Fruit fly (Drosophila melanogaster) whole organism, embryonic: ENCODE measurements around the gene CG14691.

Experiments used
- Adf1 ChIP-seq: fragments of 200-800 bp; sonication (Bioruptor generic); IDR thresholded peaks from 2 replicates; pipeline ENCODE4 v1.3.6; 2022; ENCODE audit warnings: missing biosample characterization, missing genetic modification characterization
- B-H1 ChIP-seq: fragments of 200-800 bp; sonication (Bioruptor generic); IDR thresholded peaks from 3 replicates; pipeline ENCODE4 v1.3.6; 2022; ENCODE audit warnings: missing biosample characterization, missing genetic modification characterization
- Blimp-1 ChIP-seq: fragments of 200-800 bp; sonication (Bioruptor generic); optimal IDR thresholded peaks from 3 replicates; lab custom pipeline; 2018; ENCODE audit warnings: missing biosample characterization, missing genetic modification characterization, mild to moderate bottlenecking, moderate library complexity, missing genetic modification reagents
- CG10366 ChIP-seq: fragments of 200-800 bp; sonication (Bioruptor generic); IDR thresholded peaks from 2 replicates; pipeline ENCODE4 v1.3.6; 2022; ENCODE audit warnings: missing biosample characterization, missing genetic modification characterization
- CG10462 ChIP-seq: fragments of 200-800 bp; sonication (Bioruptor generic); optimal IDR thresholded peaks from 2 replicates; lab custom pipeline; 2016; ENCODE audit warnings: missing biosample characterization, missing genetic modification characterization
- CG11398 ChIP-seq: fragments of 200-800 bp; sonication (Bioruptor generic); optimal IDR thresholded peaks from 2 replicates; lab custom pipeline; 2016; ENCODE audit warnings: missing biosample characterization, missing genetic modification characterization
- CG11504 ChIP-seq: fragments of 200-800 bp; sonication (Bioruptor generic); optimal IDR thresholded peaks from 3 replicates; lab custom pipeline; 2019; ENCODE audit warnings: missing biosample characterization, mild to moderate bottlenecking, missing genetic modification characterization, moderate library complexity
- CG13287 ChIP-seq: fragments of 200-800 bp; sonication (Bioruptor generic); IDR thresholded peaks from 2 replicates; pipeline ENCODE4 v1.3.6; 2022; ENCODE audit warnings: missing biosample characterization, missing genetic modification characterization; ENCODE audit not compliant: partially characterized antibody
- CG13894 ChIP-seq: fragments of 200-800 bp; sonication (Bioruptor generic); optimal IDR thresholded peaks from 3 replicates; lab custom pipeline; 2018; ENCODE audit warnings: missing biosample characterization, mild to moderate bottlenecking, missing genetic modification characterization, moderate library complexity
- CG15601 ChIP-seq: fragments of 200-800 bp; sonication (Bioruptor generic); optimal IDR thresholded peaks from 3 replicates; lab custom pipeline; 2019; ENCODE audit warnings: missing biosample characterization, mild to moderate bottlenecking, missing genetic modification characterization, moderate library complexity
- CG17186 ChIP-seq: fragments of 200-800 bp; sonication (Bioruptor generic); optimal IDR thresholded peaks from 3 replicates; lab custom pipeline; 2017; ENCODE audit warnings: missing biosample characterization, missing genetic modification reagents, missing genetic modification characterization
- CG2202 ChIP-seq: fragments of 200-800 bp; sonication (Bioruptor generic); optimal IDR thresholded peaks from 2 replicates; lab custom pipeline; 2018; ENCODE audit warnings: missing biosample characterization, mild to moderate bottlenecking, missing genetic modification characterization
- CG2712 ChIP-seq: fragments of 200-800 bp; optimal IDR thresholded peaks from 3 replicates; lab custom pipeline; 2019; ENCODE audit warnings: missing biosample characterization, mild to moderate bottlenecking, missing genetic modification characterization, moderate library complexity
- CG4707 ChIP-seq: fragments of 200-800 bp; sonication (Bioruptor generic); optimal IDR thresholded peaks from 2 replicates; lab custom pipeline; 2018; ENCODE audit warnings: missing biosample characterization, mild to moderate bottlenecking, missing genetic modification characterization, moderate library complexity
- CG7372 ChIP-seq: fragments of 200-800 bp; sonication (Bioruptor generic); IDR thresholded peaks from 2 replicates; pipeline ENCODE4 v1.3.6; 2022; ENCODE audit warnings: missing biosample characterization, missing genetic modification characterization
- CG7928 ChIP-seq: fragments of 200-800 bp; sonication (Bioruptor generic); optimal IDR thresholded peaks from 2 replicates; lab custom pipeline; 2017; ENCODE audit warnings: missing biosample characterization, mild to moderate bottlenecking, missing genetic modification characterization
- D19A ChIP-seq: fragments of 200-800 bp; optimal IDR thresholded peaks from 3 replicates; lab custom pipeline; 2019; ENCODE audit warnings: missing biosample characterization, mild to moderate bottlenecking, missing genetic modification characterization, moderate library complexity
- Dfd ChIP-seq, 2 experiments: fragments of >200 bp; optimal IDR thresholded peaks; 2 replicates each; lab custom pipeline; 2017; ENCODE audit warnings: missing biosample characterization in 2 of 2, missing genetic modification characterization in 2 of 2
- Ets65A ChIP-seq: fragments of 200-800 bp; sonication (Bioruptor generic); peaks from one replicate; lab custom pipeline; 2016; ENCODE audit warnings: missing biosample characterization, missing genetic modification characterization
- Fer1 ChIP-seq: fragments of 200-800 bp; sonication (Bioruptor generic); optimal IDR thresholded peaks from 2 replicates; lab custom pipeline; 2017; ENCODE audit warnings: missing biosample characterization, mild to moderate bottlenecking, missing genetic modification characterization
- Fer2 ChIP-seq: fragments of 200-800 bp; sonication (Bioruptor generic); optimal IDR thresholded peaks from 2 replicates; lab custom pipeline; 2018; ENCODE audit warnings: missing biosample characterization, mild to moderate bottlenecking, missing genetic modification characterization, moderate library complexity
- Hr78 ChIP-seq, 2 experiments: fragments of 200-800 bp in 1 of 2; fragments of >200 bp in 1 of 2; sonication (Bioruptor generic) in 1 of 2; optimal IDR thresholded peaks; 2 replicates each; lab custom pipeline; 2017 to 2019; ENCODE audit warnings: missing biosample characterization in 2 of 2, missing genetic modification characterization in 2 of 2, mild to moderate bottlenecking in 1 of 2, moderate library complexity in 1 of 2
- Kr ChIP-seq: fragments of 200-800 bp; sonication (Bioruptor generic); optimal IDR thresholded peaks from 2 replicates; lab custom pipeline; 2017; ENCODE audit warnings: missing biosample characterization, mild to moderate bottlenecking, missing genetic modification characterization
- Lpt ChIP-seq: fragments of >200 bp; optimal IDR thresholded peaks from 2 replicates; lab custom pipeline; 2018; ENCODE audit warnings: missing biosample characterization, missing genetic modification characterization
- MTF-1 ChIP-seq: fragments of 200-800 bp; sonication (Bioruptor generic); optimal IDR thresholded peaks from 2 replicates; lab custom pipeline; 2018; ENCODE audit warnings: missing biosample characterization, mild to moderate bottlenecking, missing genetic modification characterization, borderline replicate concordance
- Mrtf ChIP-seq: fragments of 200-800 bp; sonication (Bioruptor generic); IDR thresholded peaks from 3 replicates; pipeline ENCODE4 v1.3.6; 2022; ENCODE audit warnings: missing biosample characterization, missing genetic modification characterization
- Nf-YB ChIP-seq: fragments of 200-800 bp; sonication (Bioruptor generic); optimal IDR thresholded peaks from 3 replicates; lab custom pipeline; 2019; ENCODE audit warnings: missing biosample characterization, mild to moderate bottlenecking, missing genetic modification characterization, moderate library complexity
- Oaz ChIP-seq: fragments of 200-800 bp; sonication (Bioruptor generic); IDR thresholded peaks from 2 replicates; pipeline ENCODE4 v1.3.6; 2022; ENCODE audit warnings: missing biosample characterization, missing genetic modification characterization
- Ptx1 ChIP-seq: fragments of 200-800 bp; sonication (Bioruptor generic); IDR thresholded peaks from 2 replicates; pipeline ENCODE4 v1.3.6; 2022; ENCODE audit warnings: missing biosample characterization, missing genetic modification characterization
- Spps ChIP-seq: fragments of 200-800 bp; sonication (Bioruptor generic); optimal IDR thresholded peaks from 2 replicates; lab custom pipeline; 2018; ENCODE audit warnings: missing biosample characterization, mild to moderate bottlenecking, missing genetic modification characterization
- Ssrp ChIP-seq: fragments of 200-800 bp; sonication (Bioruptor generic); optimal IDR thresholded peaks from 2 replicates; lab custom pipeline; 2018; ENCODE audit warnings: missing biosample characterization, mild to moderate bottlenecking, missing genetic modification characterization, moderate library complexity
- Stat92E ChIP-seq, 3 experiments: fragments of >200 bp in 2 of 3; fragments of 200-800 bp in 1 of 3; sonication (Bioruptor generic) in 1 of 3; optimal IDR thresholded peaks; 2 replicates each; lab custom pipeline; 2017 to 2019; ENCODE audit warnings: missing biosample characterization in 3 of 3, missing genetic modification characterization in 3 of 3, mild to moderate bottlenecking in 1 of 3, moderate library complexity in 1 of 3
- aop ChIP-seq: fragments of 200-800 bp; sonication (Bioruptor generic); IDR thresholded peaks from 2 replicates; pipeline ENCODE4 v1.3.6; 2022; ENCODE audit warnings: missing biosample characterization, missing genetic modification characterization
- ato ChIP-seq: fragments of 200-800 bp; sonication (Bioruptor generic); IDR thresholded peaks from 2 replicates; pipeline ENCODE4 v1.3.6; 2022; ENCODE audit warnings: missing biosample characterization, missing genetic modification characterization; ENCODE audit not compliant: partially characterized antibody
- bcd ChIP-seq: fragments of 200-800 bp; sonication (Bioruptor generic); optimal IDR thresholded peaks from 2 replicates; lab custom pipeline; 2017; ENCODE audit warnings: missing biosample characterization, mild to moderate bottlenecking, missing genetic modification characterization
- bigmax ChIP-seq: fragments of 200-800 bp; sonication (Bioruptor generic); optimal IDR thresholded peaks from 2 replicates; lab custom pipeline; 2018; ENCODE audit warnings: missing biosample characterization, mild to moderate bottlenecking, missing genetic modification characterization
- crol ChIP-seq: fragments of 200-800 bp; sonication (Bioruptor generic); IDR thresholded peaks from 2 replicates; pipeline ENCODE4 v1.3.6; 2022; ENCODE audit warnings: missing biosample characterization, missing genetic modification characterization
- disco-r ChIP-seq: fragments of 200-800 bp; sonication (Bioruptor generic); optimal IDR thresholded peaks from 2 replicates; lab custom pipeline; 2016; ENCODE audit warnings: missing biosample characterization, missing genetic modification characterization
- dm ChIP-seq: fragments of 200-800 bp; sonication (Bioruptor generic); optimal IDR thresholded peaks from 3 replicates; lab custom pipeline; 2016; ENCODE audit warnings: missing biosample characterization, missing genetic modification characterization
- fd102C ChIP-seq: fragments of 200-800 bp; sonication (Bioruptor generic); optimal IDR thresholded peaks from 2 replicates; lab custom pipeline; 2018; ENCODE audit warnings: missing biosample characterization, mild to moderate bottlenecking, missing genetic modification characterization, moderate library complexity
- ind ChIP-seq: fragments of 200-800 bp; sonication (Bioruptor generic); optimal IDR thresholded peaks from 3 replicates; lab custom pipeline; 2016; ENCODE audit warnings: missing biosample characterization, missing genetic modification characterization
- knrl ChIP-seq: fragments of 200-800 bp; sonication (Bioruptor generic); IDR thresholded peaks from 3 replicates; pipeline ENCODE4 v1.3.6; 2022; ENCODE audit warnings: missing biosample characterization, missing genetic modification characterization; ENCODE audit not compliant: partially characterized antibody
- p53 ChIP-seq: fragments of 200-800 bp; sonication (Bioruptor generic); optimal IDR thresholded peaks from 2 replicates; lab custom pipeline; 2016; ENCODE audit warnings: missing biosample characterization, missing genetic modification characterization
- run ChIP-seq: fragments of 200-800 bp; sonication (Bioruptor generic); optimal IDR thresholded peaks from 3 replicates; lab custom pipeline; 2018; ENCODE audit warnings: missing biosample characterization, mild to moderate bottlenecking, missing genetic modification characterization
- sens ChIP-seq: fragments of 200-800 bp; sonication (Bioruptor generic); peaks from one replicate; lab custom pipeline; 2016; ENCODE audit warnings: missing biosample characterization, missing genetic modification characterization
- sim ChIP-seq: fragments of 200-800 bp; sonication (Bioruptor generic); IDR thresholded peaks from 2 replicates; pipeline ENCODE4 v1.3.6; 2022; ENCODE audit warnings: missing biosample characterization, missing genetic modification characterization
- sqz ChIP-seq: fragments of 200-800 bp; sonication (Bioruptor generic); optimal IDR thresholded peaks from 3 replicates; lab custom pipeline; 2018; ENCODE audit warnings: missing biosample characterization, mild to moderate bottlenecking, missing genetic modification characterization
- tin ChIP-seq: fragments of 200-800 bp; sonication (Bioruptor generic); optimal IDR thresholded peaks from 3 replicates; lab custom pipeline; 2016; ENCODE audit warnings: missing biosample characterization, missing genetic modification characterization
- tx ChIP-seq: fragments of 200-800 bp; sonication (Bioruptor generic); optimal IDR thresholded peaks from 2 replicates; lab custom pipeline; 2016; ENCODE audit warnings: missing biosample characterization, missing genetic modification characterization
- vnd ChIP-seq: fragments of 200-800 bp; sonication (Bioruptor generic); IDR thresholded peaks from 3 replicates; pipeline ENCODE4 v1.3.6; 2022; ENCODE audit warnings: missing biosample characterization, missing genetic modification characterization; ENCODE audit not compliant: partially characterized antibody

Gene CG14691

dm6 chr3R:10776047-10776659 is 20.7 kb upstream of the CG14691 start (continued):
- TF ChIP-seq CG10462 (GFP tag; lab: Kevin White, UChicago) (no peak), sim (GFP tag; lab: Robert Waterston, UW) (no peak), Adf1 (GFP tag; lab: Robert Waterston, UW) (no peak), sens (GFP tag; lab: Kevin White, UChicago) (peak; percentile 67), Nf-YB (GFP tag; lab: Kevin White, UChicago) (no peak), Fer2 (tag; lab: Kevin White, UChicago) (no peak), B-H1 (GFP tag; lab: Robert Waterston, UW) (no peak), Kr (no peak), MTF-1 (no peak), CG10366 (GFP tag; lab: Robert Waterston, UW) (no peak), Ets65A (GFP tag; lab: Kevin White, UChicago) (peak; percentile 86), CG13894 (tag; lab: Kevin White, UChicago) (no peak), bcd (GFP tag; lab: Kevin White, UChicago) (no peak), CG17186 (GFP tag; lab: Kevin White, UChicago) (no peak), ato (no peak), tin (no peak), CG15601 (tag; lab: Kevin White, UChicago) (no peak), D19A (peak; percentile 54)
- TF ChIP-seq, all 482 proteins: peak for 7

DNA sequence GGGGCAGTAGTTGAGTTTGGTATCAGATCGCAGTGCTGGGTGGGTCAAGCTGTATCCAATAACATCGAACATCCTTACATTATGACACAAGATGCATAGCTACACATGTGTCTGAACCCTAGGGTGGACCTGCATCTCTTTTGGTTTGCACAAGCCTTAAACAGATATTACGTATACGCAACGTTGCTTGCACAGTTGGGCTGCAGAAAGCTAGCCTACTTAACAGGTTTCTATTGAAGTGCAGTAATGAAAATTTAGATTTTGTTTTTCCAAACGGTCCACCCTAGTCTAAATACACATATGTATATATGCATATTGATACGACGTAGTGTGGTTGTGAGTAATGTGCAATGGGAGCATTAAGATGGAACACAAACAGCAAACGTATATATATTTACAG is 19.8 kb upstream of the CG14691 start:
- TF ChIP-seq CG11398 (GFP tag; lab: Kevin White, UChicago) = no peak
- TF ChIP-seq CG13287 (GFP tag; lab: Robert Waterston, UW) = no peak
- no peak for TF ChIP-seq Dfd (GFP tag; optimal IDR thresholded peaks at IDR 0.05; lab: Kevin White, UChicago)
- no peak for TF ChIP-seq disco-r (GFP tag; lab: Kevin White, UChicago)
- peak; percentile 35; the same call in 1 of the 2 replicates for TF ChIP-seq CG7372 (GFP tag; lab: Robert Waterston, UW)
- TF ChIP-seq Spps (tag; lab: Kevin White, UChicago) = no peak
- no peak for TF ChIP-seq sqz (GFP tag; lab: Kevin White, UChicago)
- TF ChIP-seq Lpt = no peak
- TF ChIP-seq CG4707 (GFP tag; lab: Kevin White, UChicago) = no peak
- TF ChIP-seq crol (GFP tag; lab: Robert Waterston, UW) = no peak
- no peak for TF ChIP-seq Ptx1 (GFP tag; lab: Robert Waterston, UW)
- TF ChIP-seq aop = 0 out of 2 replicates have a peak, but pooled peaks have one; percentile 8
- TF ChIP-seq Blimp-1 (GFP tag; lab: Kevin White, UChicago) = no peak
- TF ChIP-seq sim (GFP tag; lab: Robert Waterston, UW) = no peak
- TF ChIP-seq Fer1 (GFP tag; lab: Kevin White, UChicago) = no peak
- TF ChIP-seq knrl (GFP tag; lab: Robert Waterston, UW) = no peak
- no peak for TF ChIP-seq p53
- TF ChIP-seq CG2202 = no peak
- no peak for TF ChIP-seq CG11504 (tag; lab: Kevin White, UChicago)
- no peak for TF ChIP-seq tx
- no peak for TF ChIP-seq bigmax (GFP tag; lab: Kevin White, UChicago)
- no peak for TF ChIP-seq Oaz
- no peak for TF ChIP-seq dm (GFP tag; lab: Kevin White, UChicago)
- TF ChIP-seq fd102C = no peak
- 0 out of 3 replicates have a peak, but pooled peaks have one; percentile 21 for TF ChIP-seq Mrtf (GFP tag; lab: Robert Waterston, UW)
- no peak for TF ChIP-seq vnd (GFP tag; lab: Robert Waterston, UW)
- TF ChIP-seq Hr78 (GFP tag; optimal IDR thresholded peaks at IDR 0.05; lab: Kevin White, UChicago) = no peak
- no peak for TF ChIP-seq Stat92E (GFP tag; optimal IDR thresholded peaks at IDR 0.05; lab: Kevin White, UChicago)
- TF ChIP-seq CG7928 (GFP tag; lab: Kevin White, UChicago) = no peak
- no peak for TF ChIP-seq Ssrp
- no peak for TF ChIP-seq CG2712 (tag; lab: Kevin White, UChicago)
- no peak for TF ChIP-seq ind (GFP tag; lab: Kevin White, UChicago)
- TF ChIP-seq run (tag; lab: Kevin White, UChicago) = no peak
